Worm (Caenorhabditis elegans): ENCODE data around the gene tsp-6.

The tsp-6 gene

ce11 chrX:2795054-2795453 lies 25.2 kb upstream of the tsp-6 start:
- TF ChIP-seq ceh-16 (tag; optimal IDR thresholded peaks at IDR 0.05) (no peak), sma-9 (GFP tag; optimal IDR thresholded peaks at IDR 0.05) (no peak), sma-9 (tag; optimal IDR thresholded peaks at IDR 0.05) (no peak), nhr-77 (tag; optimal IDR thresholded peaks at IDR 0.05) (no peak), lsy-2 (tag; optimal IDR thresholded peaks at IDR 0.05) (no peak), gmeb-1 (tag; optimal IDR thresholded peaks at IDR 0.05) (no peak), elt-1 (tag; optimal IDR thresholded peaks at IDR 0.05) (no peak), nhr-11 (tag; optimal IDR thresholded peaks at IDR 0.05) (no peak), aly-2 (tag; optimal IDR thresholded peaks at IDR 0.05) (no peak)

- TF ChIP-seq C34F6.9 (tag; optimal IDR thresholded peaks at IDR 0.05) (peak; percentile 56), fos-1 (tag; optimal IDR thresholded peaks at IDR 0.05) (no peak), nhr-129 (tag; optimal IDR thresholded peaks at IDR 0.05) (peak; percentile 93), lsy-2 (tag; optimal IDR thresholded peaks at IDR 0.05) (peak in 1 of 2 experiments; percentile 11), sma-9 (GFP tag; optimal IDR thresholded peaks at IDR 0.05) (peak; percentile 13), sma-9 (tag; optimal IDR thresholded peaks at IDR 0.05) (no peak), gmeb-1 (tag; optimal IDR thresholded peaks at IDR 0.05) (no peak), nhr-25 (tag; optimal IDR thresholded peaks at IDR 0.05) (peak; percentile 42)
Measured at ce11 chrX:2802562-2803165, 17.6 kb upstream of the tsp-6 start, which contains the start of gene C14A11.2. Gene C14A11.2 (plus strand): TSS chrX:2803112.

- TF ChIP-seq unc-55 (GFP tag; optimal IDR thresholded peaks at IDR 0.05) (peak; percentile 49), mdl-1 (tag; optimal IDR thresholded peaks at IDR 0.05) (peak in 1 of 2 experiments; percentile 57), C34F6.9 (tag; optimal IDR thresholded peaks at IDR 0.05) (peak; percentile 56), ztf-1 (GFP tag; conservative IDR thresholded peaks at IDR 0.05) (no peak), mbf-1 (tag; optimal IDR thresholded peaks at IDR 0.05) (no peak), crh-2 (tag; optimal IDR thresholded peaks at IDR 0.05) (peak; percentile 26), nhr-10 (tag; optimal IDR thresholded peaks at IDR 0.05) (no peak), ztf-11 (tag; optimal IDR thresholded peaks at IDR 0.05) (no peak), nhr-129 (tag; optimal IDR thresholded peaks at IDR 0.05) (peak; percentile 32), lin-11 (tag; optimal IDR thresholded peaks at IDR 0.05) (peak; percentile 61), nhr-21 (tag; optimal IDR thresholded peaks at IDR 0.05) (no peak), ZK546.5 (tag; optimal IDR thresholded peaks at IDR 0.05) (no peak), lsy-2 (tag; optimal IDR thresholded peaks at IDR 0.05) (peak in 1 of 2 experiments; percentile 22), nhr-12 (tag; optimal IDR thresholded peaks at IDR 0.05) (no peak)
Measured at ce11 chrX:2807390-2807789, 12.9 kb upstream of the tsp-6 start, which contains the start of gene C14A11.5. Gene C14A11.5 (minus strand): TSS chrX:2807528.

ce11 chrX:2809611-2810010 lies 10.6 kb upstream of the tsp-6 start, which contains the start of gene C14A11.9:
Gene C14A11.9 (minus strand): TSS chrX:2809637.
- no peak for TF ChIP-seq mbf-1 (tag; optimal IDR thresholded peaks at IDR 0.05)
- TF ChIP-seq nhr-77 (tag; optimal IDR thresholded peaks at IDR 0.05) = no peak
- TF ChIP-seq ZK546.5 (tag; optimal IDR thresholded peaks at IDR 0.05) = no peak
- TF ChIP-seq fos-1 (tag; optimal IDR thresholded peaks at IDR 0.05) = peak; percentile 86
- no peak for TF ChIP-seq ztf-1 (GFP tag; conservative IDR thresholded peaks at IDR 0.05)
- TF ChIP-seq ceh-16 (tag; optimal IDR thresholded peaks at IDR 0.05) = peak; percentile 39
- TF ChIP-seq mab-5 (tag; optimal IDR thresholded peaks at IDR 0.05) = peak; percentile 90
- peak; percentile 61 for TF ChIP-seq nhr-6 (tag; optimal IDR thresholded peaks at IDR 0.05)
- TF ChIP-seq ceh-82 (tag; optimal IDR thresholded peaks at IDR 0.05) = peak; percentile 72
- TF ChIP-seq snpc-4 (tag; optimal IDR thresholded peaks at IDR 0.05) = peak; percentile 68
- peak; percentile 86 for TF ChIP-seq nhr-129 (tag; optimal IDR thresholded peaks at IDR 0.05)
- TF ChIP-seq nhr-11 (tag; optimal IDR thresholded peaks at IDR 0.05) = no peak
- TF ChIP-seq blmp-1 (tag; optimal IDR thresholded peaks at IDR 0.05; ENCODE audit: insufficient read depth) = peak; percentile 30
- TF ChIP-seq elt-3 (tag; optimal IDR thresholded peaks at IDR 0.05) = no peak
- peak; percentile 70 for TF ChIP-seq ztf-4 (tag; optimal IDR thresholded peaks at IDR 0.05)
- no peak for TF ChIP-seq nhr-10 (tag; optimal IDR thresholded peaks at IDR 0.05)
- TF ChIP-seq lin-13 (GFP tag; optimal IDR thresholded peaks at IDR 0.05) = peak; percentile 90
- TF ChIP-seq sma-9 (GFP tag; optimal IDR thresholded peaks at IDR 0.05) = peak; percentile 93
- TF ChIP-seq sma-9 (tag; optimal IDR thresholded peaks at IDR 0.05) = no peak
- peak; percentile 6 for TF ChIP-seq R02D3.7 (tag; optimal IDR thresholded peaks at IDR 0.05)
- TF ChIP-seq sma-3 (GFP tag; optimal IDR thresholded peaks at IDR 0.05) = peak; percentile 77
- TF ChIP-seq ztf-11 (tag; optimal IDR thresholded peaks at IDR 0.05) = no peak
- TF ChIP-seq aly-2 (tag; optimal IDR thresholded peaks at IDR 0.05) = no peak
- no peak for TF ChIP-seq alr-1 (tag; optimal IDR thresholded peaks at IDR 0.05)
- TF ChIP-seq peb-1 (tag; optimal IDR thresholded peaks at IDR 0.05) = no peak
- no peak for TF ChIP-seq nhr-237 (tag; optimal IDR thresholded peaks at IDR 0.05)
- TF ChIP-seq nhr-23 (tag; optimal IDR thresholded peaks at IDR 0.05) = no peak
- TF ChIP-seq nhr-21 (tag; optimal IDR thresholded peaks at IDR 0.05) = peak; percentile 88
- no peak for TF ChIP-seq elt-1 (tag; optimal IDR thresholded peaks at IDR 0.05)
- TF ChIP-seq dmd-4 (tag; optimal IDR thresholded peaks at IDR 0.05) = no peak
- peak; percentile 89 for TF ChIP-seq gmeb-1 (tag; optimal IDR thresholded peaks at IDR 0.05)
- TF ChIP-seq Y55F3AM.14 (GFP tag; optimal IDR thresholded peaks at IDR 0.05) = peak; percentile 72
- peak; percentile 92 for TF ChIP-seq crh-2 (tag; optimal IDR thresholded peaks at IDR 0.05)
- TF ChIP-seq ama-1 (optimal IDR thresholded peaks at IDR 0.05) = no peak
- peak; percentile 92 for TF ChIP-seq egl-27 (tag; optimal IDR thresholded peaks at IDR 0.05)
- peak; percentile 88 for TF ChIP-seq F13H6.1 (tag; optimal IDR thresholded peaks at IDR 0.05)
- peak; percentile 38 for TF ChIP-seq nhr-12 (tag; optimal IDR thresholded peaks at IDR 0.05)
- no peak for TF ChIP-seq unc-62 (GFP tag; optimal IDR thresholded peaks at IDR 0.05)
- peak; percentile 94 for TF ChIP-seq C34F6.9 (tag; optimal IDR thresholded peaks at IDR 0.05)
